Fruit fly (Drosophila melanogaster) whole organism, larva: ENCODE measurements around the gene CG31715.

Experiments used
- noc ChIP-seq: fragments of 200-800 bp; sonication (Bioruptor generic); optimal IDR thresholded peaks from 3 replicates; lab custom pipeline; 2019; ENCODE audit warnings: missing biosample characterization, mild to moderate bottlenecking, missing genetic modification characterization, moderate library complexity

Gene CG31715

DNA sequence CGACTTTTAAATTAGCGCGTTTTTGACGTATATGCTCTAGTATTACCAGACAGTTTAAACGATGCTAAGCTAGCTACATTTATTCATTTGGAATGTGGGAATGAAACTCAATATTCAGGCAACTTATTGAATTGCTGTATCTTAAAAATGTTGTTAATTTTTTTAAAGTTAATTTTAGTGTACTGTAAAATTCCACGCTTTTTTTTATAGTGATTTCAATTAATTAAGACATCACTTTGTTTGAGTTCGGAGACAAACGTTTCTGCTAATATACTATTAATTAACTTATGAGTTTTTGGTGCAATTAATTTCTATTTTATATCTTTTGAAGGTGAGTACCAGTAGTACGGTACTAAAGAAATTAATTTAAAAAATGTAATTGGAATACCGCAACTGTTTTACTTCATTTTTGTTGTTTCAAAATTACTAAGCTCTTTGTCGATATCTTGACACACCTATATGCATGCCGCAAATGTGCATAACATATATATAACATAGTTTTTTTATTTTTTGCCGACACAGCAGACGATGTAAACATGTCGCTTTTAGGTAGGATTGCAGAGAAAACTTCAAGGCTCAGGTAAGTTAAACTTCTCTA is 44.9 kb downstream of the CG31715 start, which contains the start of the genes Cdk1 and mRpS7:
TSS of gene Cdk1 (minus strand) at position 55 of the 598 bp plus-strand sequence.
TSS of gene mRpS7 (plus strand) at position 455 of the 598 bp plus-strand sequence.
- TF ChIP-seq noc (tag; lab: Kevin White, UChicago), result peak; percentile 53

DNA sequence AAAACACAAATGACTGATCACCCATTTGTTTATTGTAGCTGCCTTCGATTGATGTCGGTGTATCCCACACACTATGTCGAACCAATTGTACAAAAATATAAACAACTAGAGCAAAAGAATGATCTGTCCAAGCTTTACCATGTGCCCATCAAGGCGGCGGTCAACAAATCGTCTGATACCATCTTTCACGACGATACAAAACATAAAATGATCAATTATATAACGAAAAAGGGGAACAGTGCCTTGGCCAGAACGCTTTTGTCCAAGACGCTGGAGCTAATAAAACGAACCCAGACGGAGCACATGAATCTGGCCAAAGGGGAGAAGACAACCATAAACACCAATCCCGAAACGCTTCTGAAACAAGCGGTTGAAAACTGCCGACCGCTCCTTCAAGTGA is 45.4 kb downstream of the CG31715 start:
- no peak for TF ChIP-seq noc (tag; lab: Kevin White, UChicago)

DNA sequence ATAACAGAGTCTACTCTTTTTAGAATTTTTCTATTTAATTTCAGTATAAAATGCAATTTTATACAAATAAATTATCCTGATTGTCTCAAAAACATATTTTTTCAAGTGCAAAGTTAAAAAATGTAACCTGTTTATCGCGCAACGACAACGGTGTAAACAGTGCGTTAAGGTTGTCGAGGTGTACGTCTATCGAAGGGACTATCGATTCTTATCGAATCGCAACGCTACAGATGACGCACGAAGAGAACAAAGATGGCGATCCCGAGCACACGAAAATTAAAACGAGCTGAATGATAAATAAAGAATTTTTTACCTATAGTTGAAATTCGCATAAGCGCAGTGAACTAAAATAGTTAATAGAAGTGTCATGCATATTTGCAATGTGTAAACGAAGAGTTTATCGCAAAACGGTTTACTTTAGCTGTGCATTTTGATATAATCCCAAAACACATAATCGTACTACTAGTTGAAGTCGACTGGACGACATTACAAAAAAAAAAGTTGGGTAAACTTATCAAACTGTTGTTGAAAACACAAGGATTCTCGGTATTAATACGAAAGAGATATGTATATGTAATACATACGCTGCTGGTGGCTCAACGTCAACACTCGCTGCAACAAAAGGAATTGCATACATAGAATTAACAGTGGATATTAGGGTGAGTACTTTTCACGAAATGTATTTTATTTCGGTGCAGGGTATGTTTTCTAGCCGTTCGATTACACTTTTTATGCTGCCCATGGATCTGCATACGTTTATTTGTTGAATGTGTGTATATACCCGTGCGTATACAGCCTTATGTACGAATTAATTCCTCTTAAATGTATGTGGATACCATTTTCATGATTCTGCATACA is 46.7 kb downstream of the CG31715 start, which contains the start of gene da:
TSS of gene da (plus strand) at position 237 of the 858 bp plus-strand sequence.
- TF ChIP-seq noc (tag; lab: Kevin White, UChicago), result peak; percentile 31
